Fruit fly (Drosophila melanogaster) whole organism, embryonic: ENCODE results near the gene ea.

ENCODE experiments used
- B-H2 ChIP-seq: fragments of 200-800 bp; sonication (Bioruptor generic); optimal IDR thresholded peaks from 2 replicates; lab custom pipeline; 2018; ENCODE audit warnings: missing biosample characterization, mild to moderate bottlenecking, missing genetic modification characterization
- BEAF-32 ChIP-seq: fragments of 200-800 bp; sonication (Bioruptor generic); optimal IDR thresholded peaks from 3 replicates; lab custom pipeline; 2017; ENCODE audit warnings: missing biosample characterization, missing genetic modification characterization, mild to moderate bottlenecking, moderate library complexity, missing genetic modification reagents
- Bteb2 ChIP-seq: fragments of 200-800 bp; sonication (Bioruptor generic); optimal IDR thresholded peaks from 2 replicates; lab custom pipeline; 2016; ENCODE audit warnings: missing biosample characterization, missing genetic modification characterization
- CG10654 ChIP-seq: fragments of 200-800 bp; sonication (Bioruptor generic); optimal IDR thresholded peaks from 2 replicates; lab custom pipeline; 2016; ENCODE audit warnings: missing biosample characterization, missing genetic modification characterization
- CG1233 ChIP-seq: fragments of 200-800 bp; sonication (Bioruptor generic); optimal IDR thresholded peaks from 4 replicates; lab custom pipeline; 2018; ENCODE audit warnings: missing biosample characterization, mild to moderate bottlenecking, missing genetic modification characterization
- CG12659 ChIP-seq: fragments of 200-800 bp; sonication (Bioruptor generic); optimal IDR thresholded peaks from 3 replicates; lab custom pipeline; 2017; ENCODE audit warnings: mild to moderate bottlenecking, missing biosample characterization, missing genetic modification reagents, missing genetic modification characterization
- CG13287 ChIP-seq: fragments of 200-800 bp; sonication (Bioruptor generic); IDR thresholded peaks from 2 replicates; pipeline ENCODE4 v1.3.6; 2022; ENCODE audit warnings: missing biosample characterization, missing genetic modification characterization; ENCODE audit not compliant: partially characterized antibody
- CG15601 ChIP-seq: fragments of 200-800 bp; sonication (Bioruptor generic); optimal IDR thresholded peaks from 3 replicates; lab custom pipeline; 2019; ENCODE audit warnings: missing biosample characterization, mild to moderate bottlenecking, missing genetic modification characterization, moderate library complexity
- CG16863 ChIP-seq: fragments of 200-800 bp; sonication (Bioruptor generic); optimal IDR thresholded peaks from 3 replicates; lab custom pipeline; 2016; ENCODE audit warnings: missing biosample characterization, missing genetic modification characterization
- CG17186 ChIP-seq: fragments of 200-800 bp; sonication (Bioruptor generic); optimal IDR thresholded peaks from 3 replicates; lab custom pipeline; 2017; ENCODE audit warnings: missing biosample characterization, missing genetic modification reagents, missing genetic modification characterization
- CG17385 ChIP-seq: fragments of 200-800 bp; sonication (Bioruptor generic); optimal IDR thresholded peaks from 3 replicates; lab custom pipeline; 2018; ENCODE audit warnings: missing biosample characterization, mild to moderate bottlenecking, missing genetic modification characterization
- CG17568 ChIP-seq: fragments of 200-800 bp; sonication (Bioruptor generic); optimal IDR thresholded peaks from 2 replicates; lab custom pipeline; 2018; ENCODE audit warnings: missing biosample characterization, mild to moderate bottlenecking, missing genetic modification characterization, moderate library complexity
- CG17612 ChIP-seq: fragments of 200-800 bp; sonication (Bioruptor generic); IDR thresholded peaks from 2 replicates; pipeline ENCODE4 v1.3.6; 2022; ENCODE audit warnings: missing biosample characterization, missing genetic modification characterization
- CG30431 ChIP-seq: fragments of 200-800 bp; sonication (Bioruptor generic); optimal IDR thresholded peaks from 2 replicates; lab custom pipeline; 2017; ENCODE audit warnings: missing biosample characterization, missing genetic modification characterization
- CG43689 ChIP-seq: fragments of 200-800 bp; sonication (Bioruptor generic); IDR thresholded peaks from 2 replicates; pipeline ENCODE4 v1.3.6; 2022; ENCODE audit warnings: missing biosample characterization, missing genetic modification characterization
- CG4730 ChIP-seq: fragments of 200-800 bp; sonication (Bioruptor generic); IDR thresholded peaks from 2 replicates; pipeline ENCODE4 v1.3.6; 2022; ENCODE audit warnings: missing biosample characterization, missing genetic modification characterization
- CG8944 ChIP-seq: fragments of 200-800 bp; sonication (Bioruptor generic); optimal IDR thresholded peaks from 3 replicates; lab custom pipeline; 2016; ENCODE audit warnings: missing biosample characterization, missing genetic modification characterization
- CG9215 ChIP-seq: fragments of 200-800 bp; sonication (Bioruptor generic); IDR thresholded peaks from 2 replicates; pipeline ENCODE4 v1.3.6; 2022; ENCODE audit warnings: missing biosample characterization, missing genetic modification characterization
- CG9727 ChIP-seq: fragments of 200-800 bp; sonication (Bioruptor generic); optimal IDR thresholded peaks from 3 replicates; lab custom pipeline; 2017; ENCODE audit warnings: missing biosample characterization, mild to moderate bottlenecking, missing genetic modification characterization
- D19B ChIP-seq: fragments of 200-800 bp; sonication (Bioruptor generic); optimal IDR thresholded peaks from 2 replicates; lab custom pipeline; 2017; ENCODE audit warnings: missing biosample characterization, mild to moderate bottlenecking, missing genetic modification characterization
- Gsc ChIP-seq: fragments of 200-800 bp; sonication (Bioruptor generic); IDR thresholded peaks from 2 replicates; pipeline ENCODE4 v1.3.6; 2022; ENCODE audit warnings: missing biosample characterization, missing genetic modification characterization
- Gug ChIP-seq: fragments of 200-800 bp; sonication (Bioruptor generic); IDR thresholded peaks from 4 replicates; pipeline ENCODE4 v1.3.6; 2022; ENCODE audit warnings: missing biosample characterization, missing genetic modification characterization
- HLHmδ ChIP-seq: fragments of 200-800 bp; sonication (Bioruptor generic); optimal IDR thresholded peaks from 2 replicates; lab custom pipeline; 2018; ENCODE audit warnings: missing biosample characterization, mild to moderate bottlenecking, missing genetic modification characterization, moderate library complexity
- Hr39 ChIP-seq: fragments of >200 bp; optimal IDR thresholded peaks from 2 replicates; lab custom pipeline; 2017
- Hr51 ChIP-seq, 2 experiments: fragments of 200-800 bp; sonication (Bioruptor generic); optimal IDR thresholded peaks; 2 replicates in 1 of 2; 3 replicates in 1 of 2; lab custom pipeline; 2016 to 2018; ENCODE audit warnings: missing biosample characterization in 2 of 2, missing genetic modification characterization in 2 of 2, mild to moderate bottlenecking in 1 of 2, moderate library complexity in 1 of 2
- Mad ChIP-seq: fragments of 200-800 bp; sonication (Bioruptor generic); optimal IDR thresholded peaks from 2 replicates; lab custom pipeline; 2016; ENCODE audit warnings: missing biosample characterization, missing genetic modification characterization
- Mrtf ChIP-seq: fragments of 200-800 bp; sonication (Bioruptor generic); IDR thresholded peaks from 3 replicates; pipeline ENCODE4 v1.3.6; 2022; ENCODE audit warnings: missing biosample characterization, missing genetic modification characterization
- NC2α ChIP-seq: fragments of 200-800 bp; sonication (Bioruptor generic); optimal IDR thresholded peaks from 2 replicates; lab custom pipeline; 2016; ENCODE audit warnings: missing biosample characterization, missing genetic modification characterization
- NK7.1 ChIP-seq: fragments of 200-800 bp; sonication (Bioruptor generic); optimal IDR thresholded peaks from 3 replicates; lab custom pipeline; 2016; ENCODE audit warnings: missing biosample characterization, missing genetic modification characterization
- Ravus ChIP-seq: fragments of 200-800 bp; sonication (Bioruptor generic); IDR thresholded peaks from 2 replicates; pipeline ENCODE4 v1.3.6; 2022; ENCODE audit warnings: missing biosample characterization, missing genetic modification characterization
- Tbp ChIP-seq: fragments of >200 bp; optimal IDR thresholded peaks from 2 replicates; lab custom pipeline; 2018; ENCODE audit warnings: missing biosample characterization, missing genetic modification characterization
- YL-1 ChIP-seq: fragments of 200-800 bp; sonication (Bioruptor generic); optimal IDR thresholded peaks from 3 replicates; lab custom pipeline; 2017; ENCODE audit warnings: missing biosample characterization, mild to moderate bottlenecking, missing genetic modification characterization
- ara ChIP-seq: fragments of 200-800 bp; sonication (Bioruptor generic); IDR thresholded peaks from 2 replicates; pipeline ENCODE4 v1.3.6; 2022; ENCODE audit warnings: missing biosample characterization, missing genetic modification characterization
- ase ChIP-seq: fragments of 200-800 bp; sonication (Bioruptor generic); IDR thresholded peaks from 3 replicates; pipeline ENCODE4 v1.3.6; 2022; ENCODE audit warnings: missing biosample characterization, missing genetic modification characterization
- caup ChIP-seq: fragments of 200-800 bp; sonication (Bioruptor generic); optimal IDR thresholded peaks from 3 replicates; lab custom pipeline; 2017; ENCODE audit warnings: missing biosample characterization, mild to moderate bottlenecking, missing genetic modification characterization, moderate library complexity; ENCODE audit not compliant: severe bottlenecking
- chinmo ChIP-seq: fragments of 200-800 bp; sonication (Bioruptor generic); IDR thresholded peaks from 4 replicates; pipeline ENCODE4 v1.3.6; 2022; ENCODE audit warnings: missing biosample characterization, missing genetic modification characterization; ENCODE audit not compliant: partially characterized antibody
- crp ChIP-seq, 2 experiments: fragments of 200-800 bp; sonication (Bioruptor generic); optimal IDR thresholded peaks; 2 replicates in 1 of 2; 3 replicates in 1 of 2; lab custom pipeline; 2017; ENCODE audit warnings: missing biosample characterization in 2 of 2, missing genetic modification characterization in 2 of 2, mild to moderate bottlenecking in 1 of 2, moderate library complexity in 1 of 2
- ems ChIP-seq: fragments of 200-800 bp; sonication (Bioruptor generic); optimal IDR thresholded peaks from 3 replicates; lab custom pipeline; 2016; ENCODE audit warnings: missing biosample characterization, missing genetic modification characterization
- gce ChIP-seq: fragments of 200-800 bp; sonication (Bioruptor generic); IDR thresholded peaks from 3 replicates; pipeline ENCODE4 v1.3.6; 2022; ENCODE audit warnings: missing biosample characterization, missing genetic modification characterization
- gsb-n ChIP-seq: fragments of 200-800 bp; sonication (Bioruptor generic); optimal IDR thresholded peaks from 3 replicates; lab custom pipeline; 2018; ENCODE audit warnings: missing biosample characterization, mild to moderate bottlenecking, missing genetic modification characterization
- gt ChIP-seq: fragments of 200-800 bp; sonication (Bioruptor generic); IDR thresholded peaks from 2 replicates; pipeline ENCODE4 v1.3.6; 2022; ENCODE audit warnings: missing biosample characterization, missing genetic modification characterization
- ham ChIP-seq: fragments of 200-800 bp; sonication (Bioruptor generic); IDR thresholded peaks from 2 replicates; pipeline ENCODE4 v1.3.6; 2022; ENCODE audit warnings: missing biosample characterization, missing genetic modification characterization
- kah ChIP-seq: fragments of 200-800 bp; sonication (Bioruptor generic); optimal IDR thresholded peaks from 2 replicates; lab custom pipeline; 2018; ENCODE audit warnings: missing biosample characterization, mild to moderate bottlenecking, missing genetic modification characterization
- kni ChIP-seq: fragments of 200-800 bp; sonication (Bioruptor generic); optimal IDR thresholded peaks from 3 replicates; lab custom pipeline; 2017; ENCODE audit warnings: mild to moderate bottlenecking, missing biosample characterization, missing genetic modification reagents, missing genetic modification characterization
- lmd ChIP-seq: fragments of 200-800 bp; sonication (Bioruptor generic); IDR thresholded peaks from 2 replicates; pipeline ENCODE4 v1.3.6; 2022; ENCODE audit warnings: missing biosample characterization, missing genetic modification characterization
- pzg ChIP-seq: fragments of 200-800 bp; sonication (Bioruptor generic); optimal IDR thresholded peaks from 3 replicates; lab custom pipeline; 2018; ENCODE audit warnings: missing biosample characterization, mild to moderate bottlenecking, missing genetic modification characterization, moderate library complexity
- ro ChIP-seq: fragments of 200-800 bp; sonication (Bioruptor generic); IDR thresholded peaks from 2 replicates; pipeline ENCODE4 v1.3.6; 2022; ENCODE audit warnings: missing biosample characterization, missing genetic modification characterization
- scrt ChIP-seq: fragments of 200-800 bp; sonication (Bioruptor generic); optimal IDR thresholded peaks from 2 replicates; lab custom pipeline; 2018; ENCODE audit warnings: missing biosample characterization, mild to moderate bottlenecking, missing genetic modification characterization, moderate library complexity
- sqz ChIP-seq: fragments of 200-800 bp; sonication (Bioruptor generic); optimal IDR thresholded peaks from 3 replicates; lab custom pipeline; 2018; ENCODE audit warnings: missing biosample characterization, mild to moderate bottlenecking, missing genetic modification characterization
- tgo ChIP-seq: fragments of 200-800 bp; sonication (Bioruptor generic); IDR thresholded peaks from 3 replicates; pipeline ENCODE4 v1.3.6; 2022; ENCODE audit warnings: missing biosample characterization, missing genetic modification characterization
- tll ChIP-seq, 2 experiments: fragments of 200-800 bp in 1 of 2; fragments of >200 bp in 1 of 2; sonication (Bioruptor generic) in 1 of 2; optimal IDR thresholded peaks; 2 replicates each; lab custom pipeline; 2017 to 2019; ENCODE audit warnings: missing biosample characterization in 2 of 2, missing genetic modification characterization in 2 of 2, mild to moderate bottlenecking in 1 of 2, moderate library complexity in 1 of 2
- trh ChIP-seq: fragments of 200-800 bp; sonication (Bioruptor generic); optimal IDR thresholded peaks from 2 replicates; lab custom pipeline; 2016; ENCODE audit warnings: missing biosample characterization, missing genetic modification characterization

Gene ea

dm6 chr3R:15330472-15330871 lies 1.9 kb downstream of the ea start, which contains the start of gene mRpL9:
Gene mRpL9, plus strand, starts transcription at chr3R:15330738.
- TF ChIP-seq CG9215 (GFP tag; lab: Robert Waterston, UW) (peak; percentile 25; the same call in 1 of the 2 replicates), CG8944 (no peak), tll (GFP tag; optimal IDR thresholded peaks at IDR 0.05; lab: Kevin White, UChicago) (peak in 1 of 2 experiments; percentile 34), CG16863 (GFP tag; lab: Kevin White, UChicago) (no peak), sqz (GFP tag; lab: Kevin White, UChicago) (no peak), CG15601 (tag; lab: Kevin White, UChicago) (no peak), gce (GFP tag; lab: Robert Waterston, UW) (no peak), Bteb2 (peak; percentile 12), Hr51 (GFP tag; optimal IDR thresholded peaks at IDR 0.05; lab: Kevin White, UChicago) (no peak), ase (GFP tag; lab: Robert Waterston, UW) (no peak), kni (GFP tag; lab: Kevin White, UChicago) (no peak), crp (GFP tag; optimal IDR thresholded peaks at IDR 0.05; lab: Kevin White, UChicago) (no peak), CG10654 (GFP tag; lab: Kevin White, UChicago) (peak; percentile 9), ro (GFP tag; lab: Robert Waterston, UW) (no peak), Tbp (GFP tag; lab: Kevin White, UChicago) (no peak), NK7.1 (GFP tag; lab: Kevin White, UChicago) (no peak), CG43689 (no peak), chinmo (GFP tag; lab: Robert Waterston, UW) (no peak), kah (GFP tag; lab: Kevin White, UChicago) (no peak), tgo (no peak), CG17186 (GFP tag; lab: Kevin White, UChicago) (peak; percentile 51), CG4730 (GFP tag; lab: Robert Waterston, UW) (no peak), Hr39 (lab: Kevin White, UChicago) (no peak), CG17612 (GFP tag; lab: Robert Waterston, UW) (no peak), CG17568 (GFP tag; lab: Kevin White, UChicago) (no peak), pzg (GFP tag; lab: Kevin White, UChicago) (peak; percentile 69), CG12659 (GFP tag; lab: Kevin White, UChicago) (peak; percentile 46), gt (no peak), trh (no peak), Gug (GFP tag; lab: Robert Waterston, UW) (peak; percentile 41; the same call in 1 of the 4 replicates), Mrtf (no peak), B-H2 (GFP tag; lab: Kevin White, UChicago) (no peak), lmd (GFP tag; lab: Robert Waterston, UW) (peak; percentile 24; the same call in 1 of the 2 replicates), ara (GFP tag; lab: Robert Waterston, UW) (no peak), gsb-n (tag; lab: Kevin White, UChicago) (no peak), caup (GFP tag; lab: Kevin White, UChicago) (no peak), ham (GFP tag; lab: Robert Waterston, UW) (no peak), D19B (no peak), scrt (GFP tag; lab: Kevin White, UChicago) (no peak), CG30431 (GFP tag; lab: Kevin White, UChicago) (no peak), YL-1 (peak; percentile 58), HLHmδ (GFP tag; lab: Kevin White, UChicago) (no peak), Gsc (no peak), BEAF-32 (GFP tag; lab: Kevin White, UChicago) (peak; percentile 68), CG13287 (GFP tag; lab: Robert Waterston, UW) (no peak), Mad (GFP tag; lab: Kevin White, UChicago) (peak; percentile 22), NC2α (GFP tag; lab: Kevin White, UChicago) (no peak), CG9727 (GFP tag; lab: Kevin White, UChicago) (peak; percentile 0), Ravus (GFP tag; lab: Robert Waterston, UW) (no peak), ems (no peak), CG1233 (no peak), CG17385 (no peak)
